Worm (Caenorhabditis elegans): ENCODE results near the gene C04E12.4.

DNA sequence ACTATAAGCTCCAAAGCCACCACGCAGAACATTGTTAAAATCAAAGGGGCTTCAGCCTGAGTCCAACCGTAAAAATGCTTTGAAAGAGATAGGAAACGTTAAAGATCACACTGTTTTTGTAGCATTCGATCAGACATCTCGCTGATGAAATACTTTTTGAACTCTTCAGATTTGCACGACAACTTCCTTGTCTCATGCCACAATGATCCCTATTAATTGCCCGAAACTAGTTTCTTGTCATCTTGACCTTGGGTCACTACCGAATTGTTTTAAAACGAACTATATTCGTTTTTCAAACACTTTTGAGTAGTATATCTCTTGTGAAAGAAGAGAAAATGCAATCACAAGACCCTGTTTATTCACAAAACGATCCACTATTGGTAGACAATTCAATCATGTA lies 55.4 kb downstream of the C04E12.4 start, which contains the start of gene T20D4.3:
- TF ChIP-seq ref-1 (GFP tag; conservative IDR thresholded peaks at IDR 0.05) (no peak), ztf-23 (GFP tag; IDR thresholded peaks at IDR 0.05) (no peak), ztf-29 (GFP tag; IDR thresholded peaks at IDR 0.05) (no peak)
